Fruit fly (Drosophila melanogaster) whole organism: Measurements from ENCODE around the gene CG13050.

Experiments used
- EcR ChIP-seq, 2 experiments: fragments of >200 bp; optimal IDR thresholded peaks; 2 replicates each; lab custom pipeline; 2017; ENCODE audit warnings: missing biosample characterization in 2 of 2, missing genetic modification characterization in 2 of 2, missing genetic modification reagents in 2 of 2
- pan ChIP-seq: fragments of >200 bp; optimal IDR thresholded peaks from 2 replicates; lab custom pipeline; 2017
- psq ChIP-seq: fragments of >200 bp; optimal IDR thresholded peaks from 2 replicates; lab custom pipeline; 2017
- usp ChIP-seq: fragments of >200 bp; optimal IDR thresholded peaks from 2 replicates; lab custom pipeline; 2017; ENCODE audit warnings: missing biosample characterization, missing genetic modification characterization, mixed read lengths

DNA sequence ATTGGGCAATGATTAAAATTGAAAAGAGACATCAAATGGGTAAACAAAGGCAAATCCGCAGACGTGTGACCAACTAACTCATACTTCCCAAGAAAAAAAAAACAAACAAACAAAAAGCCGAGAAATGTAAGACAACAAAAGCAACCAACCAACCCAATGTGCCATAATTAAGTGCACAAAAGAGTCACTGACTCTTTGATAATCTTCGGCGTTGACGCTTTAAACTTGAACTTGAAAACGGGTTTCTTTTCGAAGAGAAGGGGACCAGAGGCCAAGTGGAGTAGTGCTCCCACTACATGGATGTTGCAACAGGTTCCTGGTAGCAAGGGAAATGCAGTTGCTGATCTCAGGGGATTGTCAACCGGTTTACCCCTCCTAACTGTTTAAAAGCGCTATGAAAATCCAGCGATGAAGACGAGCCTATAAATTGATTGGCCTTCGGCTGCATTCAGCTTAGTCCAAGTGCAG is 950 bp upstream of the CG13050 start, which contains the start of gene CG13064:
- TF ChIP-seq psq (lab: Kevin White, UChicago) (no peak), pan (lab: Kevin White, UChicago) (no peak), EcR (GFP tag; optimal IDR thresholded peaks at IDR 0.05; lab: Kevin White, UChicago) (peak in 1 of 2 experiments; percentile 54), usp (GFP tag; lab: Kevin White, UChicago) (no peak)
